Fruit fly (Drosophila melanogaster): Measurements from ENCODE around the gene Nlg3.

Nlg3 gene

DNA sequence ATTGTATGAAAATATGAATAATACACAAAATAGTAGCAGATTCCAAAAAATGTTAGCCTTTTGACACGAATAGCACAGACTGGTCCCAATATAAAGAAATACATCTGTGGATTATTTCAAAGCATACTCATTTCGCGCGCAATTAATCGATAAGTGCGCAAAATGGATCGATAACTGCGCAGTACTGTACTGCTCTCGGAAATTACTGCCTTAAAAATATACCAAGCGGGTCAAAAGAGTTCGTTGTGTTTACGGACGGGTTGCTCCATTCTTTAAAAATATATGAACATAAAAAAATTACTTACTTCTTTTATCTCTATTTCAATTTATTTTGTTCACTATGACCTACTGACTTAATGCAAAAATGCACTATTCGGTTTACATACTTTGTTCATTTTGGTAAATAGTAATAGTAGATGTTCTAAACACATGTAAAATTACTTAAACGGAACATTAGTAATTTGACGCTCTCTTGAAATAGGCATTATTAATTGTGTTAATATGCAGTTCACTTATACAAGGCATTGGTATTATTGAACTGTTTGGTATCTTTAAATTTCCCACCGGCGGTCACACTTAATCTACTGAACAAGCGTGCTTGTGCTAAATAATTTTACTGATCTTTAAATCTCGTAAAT lies 108.9 kb downstream of the Nlg3 start, which contains the start of the genes Rtnl2 and alphaTub84D:
Gene Rtnl2, minus strand, starts transcription at position 58 of the 638 bp plus-strand sequence.
Gene alphaTub84D, plus strand, starts transcription at position 570 of the 638 bp plus-strand sequence.
- no peak for TF ChIP-seq CG7987 (GFP tag; optimal IDR thresholded peaks at IDR 0.05)
- TF ChIP-seq CG10267 (tag; optimal IDR thresholded peaks at IDR 0.05), result peak; percentile 35
- no peak for TF ChIP-seq twi (tag; optimal IDR thresholded peaks at IDR 0.05)
- no peak for TF ChIP-seq CG18619 (GFP tag; optimal IDR thresholded peaks at IDR 0.05)
- TF ChIP-seq CG10431 (GFP tag; optimal IDR thresholded peaks at IDR 0.05), result no peak
- TF ChIP-seq gt (GFP tag; IDR thresholded peaks at IDR 0.05), result no peak
- TF ChIP-seq CG17802 (tag; optimal IDR thresholded peaks at IDR 0.05), result no peak
- no peak for TF ChIP-seq h (optimal IDR thresholded peaks at IDR 0.05)
- TF ChIP-seq CG3995 (GFP tag; optimal IDR thresholded peaks at IDR 0.05), result peak; percentile 7
- 0 out of 2 replicates have a peak, but pooled peaks have one; percentile 7 for TF ChIP-seq Bgb (GFP tag; IDR thresholded peaks at IDR 0.05; ENCODE audit: partially characterized antibody)
- TF ChIP-seq dmrt99B (tag; optimal IDR thresholded peaks at IDR 0.05), result no peak
- TF ChIP-seq gfzf (GFP tag; optimal IDR thresholded peaks at IDR 0.05), result peak; percentile 77
- TF ChIP-seq hbn (GFP tag; IDR thresholded peaks at IDR 0.05; ENCODE audit: partially characterized antibody), result no peak
- TF ChIP-seq ewg (GFP tag; optimal IDR thresholded peaks at IDR 0.05), result peak; percentile 85
- TF ChIP-seq bbx (GFP tag; IDR thresholded peaks at IDR 0.05; ENCODE audit: partially characterized antibody), result 0 out of 2 replicates have a peak, but pooled peaks have one; percentile 23
- TF ChIP-seq Ets65A (GFP tag), result peak; percentile 36
- TF ChIP-seq CG9797 (GFP tag; optimal IDR thresholded peaks at IDR 0.05), result peak; percentile 66
- peak; percentile 79 for TF ChIP-seq Dp (GFP tag; optimal IDR thresholded peaks at IDR 0.05)
- TF ChIP-seq CG15479 (GFP tag; optimal IDR thresholded peaks at IDR 0.05), result peak; percentile 3
- peak; percentile 77 for TF ChIP-seq CG2116 (GFP tag; optimal IDR thresholded peaks at IDR 0.05)
- TF ChIP-seq CG17186 (GFP tag; optimal IDR thresholded peaks at IDR 0.05), result peak; percentile 88
- TF ChIP-seq Dad (GFP tag; optimal IDR thresholded peaks at IDR 0.05), result no peak
- TF ChIP-seq CG1603 (tag; optimal IDR thresholded peaks at IDR 0.05), result peak; percentile 12
- peak; percentile 36 for TF ChIP-seq CG4617 (GFP tag; optimal IDR thresholded peaks at IDR 0.05; ENCODE audit: borderline replicate concordance)
- no peak for TF ChIP-seq slbo (GFP tag; IDR thresholded peaks at IDR 0.05)
- peak; percentile 76 for TF ChIP-seq Dref (GFP tag; IDR thresholded peaks at IDR 0.05)
- TF ChIP-seq tx (GFP tag; optimal IDR thresholded peaks at IDR 0.05), result no peak
- peak; percentile 57 for TF ChIP-seq CG30020 (tag; optimal IDR thresholded peaks at IDR 0.05)
- peak; percentile 29 for TF ChIP-seq phol (tag; optimal IDR thresholded peaks at IDR 0.05)
- peak; percentile 12 for TF ChIP-seq Lhr (GFP tag; optimal IDR thresholded peaks at IDR 0.05)
- TF ChIP-seq zen (tag; optimal IDR thresholded peaks at IDR 0.05), result peak; percentile 9
- TF ChIP-seq CG15514 (GFP tag; optimal IDR thresholded peaks at IDR 0.05), result peak; percentile 16
- TF ChIP-seq ems (GFP tag; optimal IDR thresholded peaks at IDR 0.05), result no peak
- peak in 1 of 2 experiments; percentile 73 for TF ChIP-seq Pdp1 (GFP tag; optimal IDR thresholded peaks at IDR 0.05)
- TF ChIP-seq stwl (tag; optimal IDR thresholded peaks at IDR 0.05), result peak; percentile 56
- TF ChIP-seq onecut (GFP tag; IDR thresholded peaks at IDR 0.05), result peak; percentile 6
- peak; percentile 36 for TF ChIP-seq trem (tag; optimal IDR thresholded peaks at IDR 0.05)
- peak; percentile 31 for TF ChIP-seq CoRest (tag; optimal IDR thresholded peaks at IDR 0.05)
- peak; percentile 85 for TF ChIP-seq E2f2 (GFP tag; IDR thresholded peaks at IDR 0.05)
- TF ChIP-seq Nf-YB (GFP tag; optimal IDR thresholded peaks at IDR 0.05), result no peak
- TF ChIP-seq CG14710 (tag; optimal IDR thresholded peaks at IDR 0.05), result peak; percentile 79
- 0 out of 4 replicates have a peak, but pooled peaks have one; percentile 40 for TF ChIP-seq Dll (GFP tag; IDR thresholded peaks at IDR 0.05; ENCODE audit: partially characterized antibody)
- TF ChIP-seq Sin3A (optimal IDR thresholded peaks at IDR 0.05), result peak; percentile 19
- no peak for TF ChIP-seq Awh (GFP tag; IDR thresholded peaks at IDR 0.05)
- peak; percentile 39 for TF ChIP-seq pzg (GFP tag; optimal IDR thresholded peaks at IDR 0.05)
- peak; percentile 9 for TF ChIP-seq CG12659 (GFP tag; optimal IDR thresholded peaks at IDR 0.05)
- TF ChIP-seq nmo (GFP tag; optimal IDR thresholded peaks at IDR 0.05), result peak; percentile 38
- peak; percentile 42; the same call in 2 of the 3 replicates for TF ChIP-seq row (GFP tag; IDR thresholded peaks at IDR 0.05)
- TF ChIP-seq D19B (GFP tag; optimal IDR thresholded peaks at IDR 0.05), result no peak

Data from whole organism, embryonic.